Worm (Caenorhabditis elegans) whole organism, L4/young adult: ENCODE measurements around the gene B0554.1.

Experiments
- W03F9.2 ChIP-seq: fragments of 150-350 bp; optimal IDR thresholded peaks from 2 replicates; lab custom pipeline; 2014; ENCODE audit warnings: missing biosample characterization, missing genetic modification characterization
- him-1 ChIP-seq: sonication (generic microtip); optimal IDR thresholded peaks from 2 replicates; lab custom pipeline; 2016; ENCODE audit warnings: missing genotype, missing genetic modification reagents, missing genetic modification characterization, missing compliant biosample characterization

DNA sequence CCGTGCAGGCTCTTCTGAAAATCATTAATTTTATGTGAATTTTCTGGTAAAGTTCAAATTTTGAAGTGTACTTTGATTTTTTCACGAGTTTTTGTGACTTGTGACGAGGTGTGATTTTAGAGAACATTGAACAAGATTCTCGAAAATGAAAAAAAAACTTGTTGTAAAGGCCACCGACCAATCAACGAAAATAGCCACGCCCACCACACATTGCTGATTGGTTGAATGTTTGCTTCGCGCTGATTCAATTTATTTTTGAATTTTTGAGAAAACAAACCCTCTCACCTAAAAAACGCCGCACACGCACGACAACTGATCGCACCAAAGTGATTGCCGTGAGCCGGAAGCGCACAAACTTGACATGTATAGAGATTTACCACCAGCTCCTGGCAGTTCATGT, 44.7 kb downstream of the B0554.1 start:
- TF ChIP-seq W03F9.2 (tag; lab: Kevin White, UChicago), result no peak
- no peak for TF ChIP-seq him-1 (tag; lab: Kevin White, UChicago)
